Worm (Caenorhabditis elegans) whole organism, L2 larva: ENCODE data around the gene zfp-2.

Experiments used
- blmp-1 ChIP-seq: sonication (generic microtip); optimal IDR thresholded peaks from 2 replicates; lab custom pipeline; 2017; ENCODE audit warnings: missing genetic modification characterization, mild to moderate bottlenecking, missing compliant biosample characterization, antibody characterized with exemption, moderate library complexity; ENCODE audit not compliant: insufficient read depth
- lin-39 ChIP-seq: fragments of 150-350 bp; optimal IDR thresholded peaks from 2 replicates; lab custom pipeline; 2014; ENCODE audit warnings: missing biosample characterization, missing genetic modification reagents, missing genetic modification characterization
- nhr-11 ChIP-seq: fragments of 150-350 bp; optimal IDR thresholded peaks from 2 replicates; lab custom pipeline; 2014; ENCODE audit warnings: missing biosample characterization, missing genetic modification characterization
- nhr-77 ChIP-seq: fragments of 150-350 bp; optimal IDR thresholded peaks from 2 replicates; lab custom pipeline; 2014; ENCODE audit warnings: missing biosample characterization, missing genetic modification characterization
- unc-62 ChIP-seq: fragments of 150-350 bp; optimal IDR thresholded peaks from 2 replicates; lab custom pipeline; 2014; ENCODE audit warnings: missing biosample characterization, missing genetic modification reagents, missing genetic modification characterization

ce11 chrII:9583461-9583860 lies 26.0 kb downstream of the zfp-2 start, which contains the start of gene wee-1.1:
- TF ChIP-seq nhr-11 (no peak), nhr-77 (tag; lab: Kevin White, UChicago) (no peak), lin-39 (tag; lab: Kevin White, UChicago) (no peak), unc-62 (GFP tag; lab: Kevin White, UChicago) (no peak), blmp-1 (tag; lab: Kevin White, UChicago) (no peak)
